Worm (Caenorhabditis elegans) whole organism, mixed stage, embryonic: ENCODE measurements around the gene phy-3.

Experiments used
- M03D4.4 ChIP-seq: sonication (generic microtip); optimal IDR thresholded peaks from 2 replicates; lab custom pipeline; 2017; ENCODE audit warnings: mild to moderate bottlenecking, missing genetic modification characterization, missing compliant biosample characterization
- bed-3 ChIP-seq: fragments of 200-800 bp; sonication (Bioruptor generic); optimal IDR thresholded peaks from 3 replicates; lab custom pipeline; 2018; ENCODE audit warnings: mild to moderate bottlenecking, missing genetic modification characterization, moderate library complexity, missing compliant biosample characterization
- blmp-1 ChIP-seq: fragments of 150-350 bp; optimal IDR thresholded peaks from 2 replicates; lab custom pipeline; 2014; ENCODE audit warnings: missing biosample characterization, missing genetic modification characterization
- ceh-39 ChIP-seq: fragments of 150-350 bp; optimal IDR thresholded peaks from 2 replicates; lab custom pipeline; 2014; ENCODE audit warnings: missing biosample characterization, missing genetic modification characterization
- ceh-43 ChIP-seq: fragments of 200-800 bp; sonication (Bioruptor generic); optimal IDR thresholded peaks from 2 replicates; lab custom pipeline; 2018; ENCODE audit warnings: mild to moderate bottlenecking, missing genetic modification characterization, moderate library complexity, missing compliant biosample characterization
- ceh-83 ChIP-seq: fragments of 200-800 bp; sonication (Bioruptor generic); optimal IDR thresholded peaks from 2 replicates; lab custom pipeline; 2018; ENCODE audit warnings: mild to moderate bottlenecking, missing genetic modification characterization, missing compliant biosample characterization
- ces-1 ChIP-seq: fragments of 150-350 bp; optimal IDR thresholded peaks from 2 replicates; lab custom pipeline; 2014; ENCODE audit warnings: missing biosample characterization, missing genetic modification reagents, missing genetic modification characterization
- cnd-1 ChIP-seq: fragments of 200-800 bp; sonication (Bioruptor generic); optimal IDR thresholded peaks from 2 replicates; lab custom pipeline; 2018; ENCODE audit warnings: mild to moderate bottlenecking, missing genetic modification characterization, missing compliant biosample characterization
- drap-1 ChIP-seq: fragments of 200-800 bp; sonication (Bioruptor generic); optimal IDR thresholded peaks from 3 replicates; lab custom pipeline; 2018; ENCODE audit warnings: mild to moderate bottlenecking, missing genetic modification characterization, missing compliant biosample characterization
- elt-1 ChIP-seq: sonication (generic microtip); optimal IDR thresholded peaks from 2 replicates; lab custom pipeline; 2017; ENCODE audit warnings: missing genetic modification characterization, mild to moderate bottlenecking, missing compliant biosample characterization, antibody characterized with exemption, moderate library complexity, borderline replicate concordance; ENCODE audit not compliant: insufficient read depth
- elt-3 ChIP-seq: fragments of 150-350 bp; optimal IDR thresholded peaks from 2 replicates; lab custom pipeline; 2014; ENCODE audit warnings: missing biosample characterization, missing genetic modification characterization
- flh-1 ChIP-seq: fragments of 200-800 bp; sonication (Bioruptor generic); optimal IDR thresholded peaks from 2 replicates; lab custom pipeline; 2018; ENCODE audit warnings: mild to moderate bottlenecking, missing genetic modification characterization, moderate library complexity, missing compliant biosample characterization
- ham-2 ChIP-seq: fragments of 200-800 bp; sonication (Bioruptor generic); optimal IDR thresholded peaks from 2 replicates; lab custom pipeline; 2018; ENCODE audit warnings: mild to moderate bottlenecking, missing genetic modification characterization, missing compliant biosample characterization
- hlh-1 ChIP-seq: fragments of 150-350 bp; optimal IDR thresholded peaks from 2 replicates; lab custom pipeline; 2014; ENCODE audit warnings: missing biosample characterization, missing genetic modification reagents, missing genetic modification characterization
- lin-13 ChIP-seq: fragments of 150-350 bp; optimal IDR thresholded peaks from 2 replicates; lab custom pipeline; 2014; ENCODE audit warnings: missing biosample characterization, missing genetic modification characterization
- lin-32 ChIP-seq: fragments of 200-800 bp; sonication (Bioruptor generic); optimal IDR thresholded peaks from 2 replicates; lab custom pipeline; 2018; ENCODE audit warnings: mild to moderate bottlenecking, missing genetic modification characterization, missing compliant biosample characterization
- lsy-2 ChIP-seq: fragments of 150-350 bp; optimal IDR thresholded peaks from 2 replicates; lab custom pipeline; 2014; ENCODE audit warnings: missing biosample characterization, missing genetic modification characterization
- mab-5 ChIP-seq: fragments of 150-350 bp; optimal IDR thresholded peaks from 2 replicates; lab custom pipeline; 2014; ENCODE audit warnings: missing biosample characterization, missing genetic modification characterization
- mep-1 ChIP-seq: fragments of 150-350 bp; optimal IDR thresholded peaks from 2 replicates; lab custom pipeline; 2017; ENCODE audit warnings: missing biosample characterization, missing genetic modification reagents, missing genetic modification characterization, inconsistent platforms
- mls-2 ChIP-seq: sonication (generic microtip); optimal IDR thresholded peaks from 2 replicates; lab custom pipeline; 2016; ENCODE audit warnings: mild to moderate bottlenecking, missing genetic modification characterization, moderate library complexity, missing compliant biosample characterization
- nhr-12 ChIP-seq: fragments of 150-350 bp; optimal IDR thresholded peaks from 2 replicates; lab custom pipeline; 2014; ENCODE audit warnings: missing biosample characterization, missing genetic modification characterization
- nhr-2 ChIP-seq: fragments of 150-350 bp; optimal IDR thresholded peaks from 2 replicates; lab custom pipeline; 2014; ENCODE audit warnings: missing biosample characterization, missing genetic modification characterization
- nhr-237 ChIP-seq: fragments of 150-350 bp; optimal IDR thresholded peaks from 2 replicates; lab custom pipeline; 2014; ENCODE audit warnings: missing biosample characterization, missing genetic modification characterization
- nhr-28 ChIP-seq: fragments of 150-350 bp; optimal IDR thresholded peaks from 2 replicates; lab custom pipeline; 2014; ENCODE audit warnings: missing biosample characterization, missing genetic modification characterization
- nhr-76 ChIP-seq: sonication (generic microtip); optimal IDR thresholded peaks from 2 replicates; lab custom pipeline; 2017; ENCODE audit warnings: missing biosample characterization, missing genetic modification characterization
- pha-4 ChIP-seq: fragments of 150-350 bp; optimal IDR thresholded peaks from 2 replicates; lab custom pipeline; 2018; ENCODE audit warnings: missing biosample characterization, missing genetic modification reagents, missing genetic modification characterization
- sem-2 ChIP-seq: fragments of 200-800 bp; sonication (Bioruptor generic); optimal IDR thresholded peaks from 2 replicates; lab custom pipeline; 2018; ENCODE audit warnings: mild to moderate bottlenecking, missing genetic modification characterization, missing compliant biosample characterization
- snpc-4 ChIP-seq: fragments of 150-350 bp; optimal IDR thresholded peaks from 2 replicates; lab custom pipeline; 2014; ENCODE audit warnings: missing biosample characterization, missing genetic modification characterization
- sptf-1 ChIP-seq: sonication (generic microtip); optimal IDR thresholded peaks from 2 replicates; lab custom pipeline; 2017; ENCODE audit warnings: mild to moderate bottlenecking, missing genetic modification characterization, moderate library complexity, missing compliant biosample characterization
- tbx-8 ChIP-seq: fragments of 200-800 bp; sonication (Bioruptor generic); optimal IDR thresholded peaks from 2 replicates; lab custom pipeline; 2018; ENCODE audit warnings: mild to moderate bottlenecking, missing genetic modification characterization, moderate library complexity, missing compliant biosample characterization
- unc-120 ChIP-seq: sonication (generic microtip); optimal IDR thresholded peaks from 2 replicates; lab custom pipeline; 2017; ENCODE audit warnings: missing genetic modification characterization, missing compliant biosample characterization; ENCODE audit not compliant: poor library complexity, severe bottlenecking
- unc-39 ChIP-seq: fragments of 150-350 bp; optimal IDR thresholded peaks from 2 replicates; lab custom pipeline; 2014; ENCODE audit warnings: missing biosample characterization, missing genetic modification characterization
- unc-62 ChIP-seq: fragments of 150-350 bp; optimal IDR thresholded peaks from 2 replicates; lab custom pipeline; 2014; ENCODE audit warnings: missing biosample characterization, missing genetic modification reagents, missing genetic modification characterization
- zip-8 ChIP-seq: fragments of 150-350 bp; optimal IDR thresholded peaks from 2 replicates; lab custom pipeline; 2014; ENCODE audit warnings: missing biosample characterization, missing genetic modification characterization
- ztf-11 ChIP-seq: fragments of 150-350 bp; optimal IDR thresholded peaks from 2 replicates; lab custom pipeline; 2014; ENCODE audit warnings: missing biosample characterization, missing genetic modification characterization

The phy-3 gene

DNA sequence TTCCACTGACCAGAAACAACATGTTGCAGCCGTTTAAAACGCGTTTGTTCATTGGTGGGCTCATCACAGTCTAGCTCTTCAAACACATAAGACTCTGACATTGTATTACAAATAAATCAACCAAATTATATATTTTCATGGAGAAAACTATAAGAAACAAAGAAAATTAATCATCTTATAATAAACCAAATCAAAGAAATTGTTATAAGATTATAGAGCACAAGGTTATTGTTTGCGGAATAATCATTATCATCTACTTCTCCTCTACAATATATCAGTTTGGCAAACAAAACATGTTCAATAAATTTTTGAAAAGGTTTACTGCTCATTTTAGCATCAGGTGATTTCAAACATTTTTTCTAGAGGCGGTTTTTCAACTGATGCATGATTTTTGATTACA lies 28.8 kb downstream of the phy-3 start, which contains the start of the genes clec-32 and clec-24:
TSS of gene clec-32 (minus strand) at position 101 of the 400 bp plus-strand sequence.
TSS of gene clec-24 (plus strand) at position 294 of the 400 bp plus-strand sequence.
- TF ChIP-seq ceh-39 (tag; lab: Kevin White, UChicago) = no peak
- TF ChIP-seq zip-8 = no peak
- TF ChIP-seq unc-62 (GFP tag; lab: Kevin White, UChicago) = no peak
- TF ChIP-seq ceh-43 (GFP tag; lab: Kevin White, UChicago) = no peak
- no peak for TF ChIP-seq unc-120
- TF ChIP-seq nhr-237 (tag; lab: Kevin White, UChicago) = no peak
- TF ChIP-seq nhr-28 (tag; lab: Kevin White, UChicago) = no peak
- no peak for TF ChIP-seq M03D4.4
- TF ChIP-seq drap-1 (GFP tag; lab: Kevin White, UChicago) = no peak
- TF ChIP-seq mep-1 (tag; lab: Kevin White, UChicago) = no peak
- no peak for TF ChIP-seq ham-2 (GFP tag; lab: Kevin White, UChicago)
- no peak for TF ChIP-seq ztf-11 (tag; lab: Kevin White, UChicago)
- TF ChIP-seq unc-39 (tag; lab: Kevin White, UChicago) = no peak
- no peak for TF ChIP-seq nhr-76 (tag; lab: Kevin White, UChicago)
- no peak for TF ChIP-seq snpc-4 (tag; lab: Kevin White, UChicago)
- TF ChIP-seq ceh-83 (GFP tag; lab: Kevin White, UChicago) = no peak
- no peak for TF ChIP-seq bed-3 (GFP tag; lab: Kevin White, UChicago)
- TF ChIP-seq lin-13 (tag; lab: Kevin White, UChicago) = no peak
- no peak for TF ChIP-seq pha-4 (tag; lab: Kevin White, UChicago)

ce11 chrV:16865404-16865803 lies 32.4 kb downstream of the phy-3 start, which contains the start of gene clec-28:
Gene clec-28 (plus strand): TSS chrV:16865704.
- TF ChIP-seq blmp-1 (tag; lab: Kevin White, UChicago) (no peak), elt-1 (tag; lab: Kevin White, UChicago) (no peak), elt-3 (tag; lab: Kevin White, UChicago) (no peak), mab-5 (tag; lab: Kevin White, UChicago) (no peak), lin-13 (tag; lab: Kevin White, UChicago) (no peak), sem-2 (GFP tag; lab: Kevin White, UChicago) (no peak), drap-1 (GFP tag; lab: Kevin White, UChicago) (no peak), nhr-28 (tag; lab: Kevin White, UChicago) (no peak), sptf-1 (tag; lab: Kevin White, UChicago) (no peak), mls-2 (tag; lab: Kevin White, UChicago) (no peak), lsy-2 (tag; lab: Kevin White, UChicago) (no peak), tbx-8 (GFP tag; lab: Kevin White, UChicago) (no peak), ceh-83 (GFP tag; lab: Kevin White, UChicago) (no peak), hlh-1 (no peak), lin-32 (GFP tag; lab: Kevin White, UChicago) (no peak), ceh-39 (tag; lab: Kevin White, UChicago) (no peak), nhr-12 (tag; lab: Kevin White, UChicago) (no peak), nhr-2 (tag; lab: Kevin White, UChicago) (no peak)

DNA sequence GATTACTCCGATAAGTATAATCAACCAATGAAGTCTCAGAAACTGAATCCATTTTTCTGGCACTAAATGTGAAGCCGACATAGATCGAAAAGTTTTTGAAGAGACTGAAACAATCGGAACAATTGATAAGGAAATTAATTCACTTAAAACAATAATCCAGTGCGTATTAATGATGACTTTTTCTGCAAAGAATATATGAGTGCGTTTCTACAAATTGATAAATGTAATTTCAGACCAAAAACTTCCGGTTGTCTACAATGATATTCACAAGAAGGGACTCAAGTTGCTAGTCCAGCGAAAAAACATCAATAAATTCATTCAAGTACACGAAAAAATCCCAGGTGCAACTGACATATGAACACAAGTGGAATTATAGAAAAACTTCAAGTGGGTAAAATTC lies 36.8 kb downstream of the phy-3 start, which contains the start of gene clec-33:
TSS of gene clec-33 (minus strand) at position 101 of the 400 bp plus-strand sequence.
- TF ChIP-seq nhr-2 (tag; lab: Kevin White, UChicago) = no peak
- TF ChIP-seq snpc-4 (tag; lab: Kevin White, UChicago) = no peak
- no peak for TF ChIP-seq unc-62 (GFP tag; lab: Kevin White, UChicago)
- TF ChIP-seq sem-2 (GFP tag; lab: Kevin White, UChicago) = no peak
- TF ChIP-seq cnd-1 = no peak
- no peak for TF ChIP-seq nhr-12 (tag; lab: Kevin White, UChicago)
- no peak for TF ChIP-seq flh-1 (GFP tag; lab: Kevin White, UChicago)
- no peak for TF ChIP-seq blmp-1 (tag; lab: Kevin White, UChicago)
- no peak for TF ChIP-seq pha-4 (tag; lab: Kevin White, UChicago)
- no peak for TF ChIP-seq elt-3 (tag; lab: Kevin White, UChicago)
- no peak for TF ChIP-seq tbx-8 (GFP tag; lab: Kevin White, UChicago)
- no peak for TF ChIP-seq ces-1 (GFP tag; lab: Kevin White, UChicago)
- TF ChIP-seq elt-1 (tag; lab: Kevin White, UChicago) = no peak
- TF ChIP-seq ztf-11 (tag; lab: Kevin White, UChicago) = no peak
- TF ChIP-seq drap-1 (GFP tag; lab: Kevin White, UChicago) = no peak
